Worm (Caenorhabditis elegans): ENCODE data around the gene clec-143.
"Not testable (repeated sequence)": the region's sequence is repeated elsewhere in the genome, so short reads cannot be mapped to it uniquely, and the experiment has no call there.

DNA sequence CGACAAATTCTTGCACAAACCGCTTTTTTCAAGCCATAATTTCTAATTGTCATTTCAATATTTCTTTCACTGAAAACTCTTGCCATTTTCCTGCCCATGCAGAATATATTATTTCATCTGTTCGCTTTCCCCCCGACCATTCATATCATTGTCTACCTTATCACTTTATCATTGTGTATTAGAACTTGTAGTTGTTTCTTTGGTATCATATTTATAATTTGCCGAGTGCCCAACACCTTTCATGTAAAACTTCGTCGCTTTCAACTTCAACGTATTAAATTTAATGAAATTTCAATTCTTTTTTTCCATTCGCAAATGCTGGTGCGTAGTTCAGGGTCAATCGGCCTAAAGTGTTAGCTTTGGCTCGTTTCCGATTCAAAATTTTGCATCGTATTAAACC lies 27.3 kb downstream of the clec-143 start, which contains the start of gene ZK673.1:
- not testable (repeated sequence) for TF ChIP-seq ama-1 (optimal IDR thresholded peaks at IDR 0.05); nhr-102 (tag; optimal IDR thresholded peaks at IDR 0.05); lin-15B (tag; optimal IDR thresholded peaks at IDR 0.05); ceh-62 (tag; optimal IDR thresholded peaks at IDR 0.05); nhr-76 (tag; optimal IDR thresholded peaks at IDR 0.05); pha-4 (GFP tag; IDR thresholded peaks at IDR 0.05); pha-4 (tag; optimal IDR thresholded peaks at IDR 0.05); mdl-1 (tag; optimal IDR thresholded peaks at IDR 0.05); lin-13 (GFP tag; optimal IDR thresholded peaks at IDR 0.05); egl-27 (tag; optimal IDR thresholded peaks at IDR 0.05); nhr-111 (GFP tag; optimal IDR thresholded peaks at IDR 0.05); nhr-11 (tag; optimal IDR thresholded peaks at IDR 0.05); dmd-9 (GFP tag; IDR thresholded peaks at IDR 0.05); nhr-77 (tag; optimal IDR thresholded peaks at IDR 0.05)
